Fruit fly (Drosophila melanogaster) whole organism, wandering third instar larva: ENCODE results near the gene CG14694.

Source experiments
- Abd-B ChIP-seq: fragments of >200 bp; optimal IDR thresholded peaks from 2 replicates; lab custom pipeline; 2017; ENCODE audit warnings: missing biosample characterization, missing genetic modification characterization
- CG32264 ChIP-seq: fragments of 200-800 bp; sonication (Bioruptor generic); optimal IDR thresholded peaks from 2 replicates; lab custom pipeline; 2016; ENCODE audit warnings: missing biosample characterization, missing genetic modification characterization
- Dfd ChIP-seq: fragments of >200 bp; optimal IDR thresholded peaks from 2 replicates; lab custom pipeline; 2017; ENCODE audit warnings: missing biosample characterization, missing genetic modification characterization
- Hnf4 ChIP-seq: fragments of 200-800 bp; sonication (Bioruptor generic); optimal IDR thresholded peaks from 2 replicates; lab custom pipeline; 2016; ENCODE audit warnings: missing biosample characterization, mild to moderate bottlenecking, missing genetic modification characterization
- Mio ChIP-seq: sonication (Bioruptor generic); optimal IDR thresholded peaks from 2 replicates; lab custom pipeline; 2016; ENCODE audit warnings: missing biosample characterization, missing genetic modification characterization
- dl ChIP-seq, 2 experiments: fragments of 175-275, 200-275 bp in 1 of 2; fragments of 200-275 bp in 1 of 2; sonication (Bioruptor generic); optimal IDR thresholded peaks; lab custom pipeline; 2018; ENCODE audit warnings: mild to moderate bottlenecking in 2 of 2, missing biosample characterization in 2 of 2, missing genetic modification characterization in 2 of 2, moderate library complexity in 2 of 2; ENCODE audit not compliant: partially characterized antibody in 2 of 2, insufficient read depth in 1 of 2
- dsf ChIP-seq: sonication (Bioruptor generic); optimal IDR thresholded peaks from 2 replicates; lab custom pipeline; 2016; ENCODE audit warnings: missing biosample characterization, missing genetic modification characterization, borderline replicate concordance
- ey ChIP-seq: fragments of 200-800 bp; sonication (Bioruptor generic); optimal IDR thresholded peaks from 2 replicates; lab custom pipeline; 2016; ENCODE audit warnings: missing biosample characterization, missing genetic modification characterization
- pan ChIP-seq: fragments of >200 bp; optimal IDR thresholded peaks from 2 replicates; lab custom pipeline; 2017
- psq ChIP-seq: fragments of 200-800 bp; sonication (Bioruptor generic); optimal IDR thresholded peaks from 3 replicates; lab custom pipeline; 2017; ENCODE audit warnings: missing biosample characterization, mild to moderate bottlenecking, missing genetic modification characterization, moderate library complexity
- rgr ChIP-seq: fragments of 200-800 bp; sonication (Bioruptor generic); optimal IDR thresholded peaks from 3 replicates; lab custom pipeline; 2016; ENCODE audit warnings: missing biosample characterization, mild to moderate bottlenecking, missing genetic modification characterization
- usp ChIP-seq: fragments of >200 bp; optimal IDR thresholded peaks from 2 replicates; lab custom pipeline; 2017; ENCODE audit warnings: missing biosample characterization, missing genetic modification characterization

dm6 chr3R:10878628-10879027 is 19.0 kb upstream of the CG14694 start:
- TF ChIP-seq CG32264 (GFP tag; lab: Kevin White, UChicago) (no peak), ey (GFP tag; lab: Kevin White, UChicago) (no peak), Abd-B (no peak), rgr (GFP tag; lab: Kevin White, UChicago) (no peak), pan (lab: Kevin White, UChicago) (no peak), dsf (GFP tag; lab: Kevin White, UChicago) (no peak), Hnf4 (no peak), Mio (GFP tag; lab: Kevin White, UChicago) (no peak), psq (GFP tag; lab: Kevin White, UChicago) (no peak), usp (GFP tag; lab: Kevin White, UChicago) (no peak), Dfd (GFP tag; lab: Kevin White, UChicago) (no peak), dl (GFP tag; optimal IDR thresholded peaks at IDR 0.05; lab: Kevin White, UChicago; ENCODE audit: insufficient read depth in 1 of 2, partially characterized antibody in 2 of 2) (no peak)
